Worm (Caenorhabditis elegans): ENCODE results near the gene C07A12.2.
A peak's percentile ranks its signal among the peaks of the same experiment; 100 is the strongest.

The C07A12.2 gene

DNA sequence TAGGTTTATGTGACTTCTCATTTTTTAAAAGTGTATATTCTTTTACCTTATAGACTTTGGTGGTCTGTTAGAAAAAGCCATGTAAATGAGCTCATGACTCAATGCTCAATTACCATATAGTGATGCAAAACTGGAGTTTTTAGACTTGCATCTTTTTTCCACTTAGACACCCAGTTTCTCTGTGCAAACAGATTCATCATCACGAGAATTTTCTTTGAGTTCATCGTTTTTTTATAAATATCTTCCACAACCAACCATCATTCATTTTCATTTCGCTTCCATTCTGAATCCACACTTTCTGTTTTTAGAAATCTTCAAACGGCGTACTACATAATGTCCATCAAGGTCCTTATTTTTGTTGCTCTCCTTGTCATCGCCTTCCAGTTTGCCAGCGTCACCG is at the start of gene C07A12.2:
Gene C07A12.2 (plus strand): TSS at position 301 of the 400 bp plus-strand sequence.
- no peak for TF ChIP-seq unc-130 (tag; optimal IDR thresholded peaks at IDR 0.05)
- no peak for TF ChIP-seq ceh-82 (tag; optimal IDR thresholded peaks at IDR 0.05)
- no peak for TF ChIP-seq elt-2 (tag; optimal IDR thresholded peaks at IDR 0.05)
- TF ChIP-seq pax-3 (tag; optimal IDR thresholded peaks at IDR 0.05) = no peak
- TF ChIP-seq hlh-4 (tag; optimal IDR thresholded peaks at IDR 0.05) = no peak
- TF ChIP-seq fos-1 (tag; optimal IDR thresholded peaks at IDR 0.05) = no peak
- no peak for TF ChIP-seq pag-3 (tag; optimal IDR thresholded peaks at IDR 0.05; ENCODE audit: borderline replicate concordance, insufficient read depth)

DNA sequence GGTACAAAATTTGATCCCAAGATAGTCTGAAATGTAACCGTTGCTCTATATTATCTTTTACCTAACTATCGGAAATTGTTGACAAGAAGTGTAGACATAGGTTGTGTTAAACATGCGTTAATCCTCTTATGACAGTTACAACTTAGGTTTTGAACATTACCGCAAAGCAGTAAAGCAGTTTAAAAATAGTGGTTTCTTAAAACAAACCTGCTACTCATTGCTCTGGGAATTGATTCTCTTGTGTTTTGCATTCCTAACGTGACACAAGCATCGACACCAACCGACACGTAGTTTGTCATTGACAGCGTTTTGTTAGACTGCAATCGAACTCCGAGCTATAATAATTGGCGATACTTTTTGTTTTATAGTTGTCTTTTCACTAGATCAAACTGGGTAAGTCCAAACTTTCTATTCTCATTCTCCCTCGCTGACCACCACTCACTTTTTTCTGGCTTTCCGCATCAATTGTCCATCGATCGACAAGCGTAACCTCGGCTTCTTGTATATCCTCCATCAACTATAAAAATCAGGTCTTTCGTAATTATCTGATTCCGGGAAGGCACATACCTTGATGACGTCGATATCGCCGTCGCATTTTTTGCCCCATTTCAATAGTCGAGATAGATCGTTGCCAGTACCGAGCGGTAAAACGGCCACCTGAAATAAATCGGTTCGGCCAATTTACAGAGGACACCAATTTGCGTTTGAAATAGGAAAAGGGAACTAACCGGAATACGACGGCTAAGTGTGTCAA is 48.7 kb upstream of the C07A12.2 start:
- no peak for TF ChIP-seq lin-14 (GFP tag; optimal IDR thresholded peaks at IDR 0.05)
- TF ChIP-seq nhr-20 (tag; optimal IDR thresholded peaks at IDR 0.05) = no peak
- no peak for TF ChIP-seq tbx-2 (tag; optimal IDR thresholded peaks at IDR 0.05)
- TF ChIP-seq fkh-8 (tag; optimal IDR thresholded peaks at IDR 0.05) = no peak
- TF ChIP-seq F16B12.6 (tag; optimal IDR thresholded peaks at IDR 0.05) = no peak
- peak; percentile 91 for TF ChIP-seq blmp-1 (tag; optimal IDR thresholded peaks at IDR 0.05)
- no peak for TF ChIP-seq efl-1 (optimal IDR thresholded peaks at IDR 0.05)
- TF ChIP-seq efl-1 (GFP tag; optimal IDR thresholded peaks at IDR 0.05 in 1 of 2) = peak in 1 of 2 experiments; percentile 90
- TF ChIP-seq rnt-1 (tag; optimal IDR thresholded peaks at IDR 0.05) = no peak
- no peak for TF ChIP-seq hpl-2 (GFP tag; optimal IDR thresholded peaks at IDR 0.05)
- no peak for TF ChIP-seq ama-1 (optimal IDR thresholded peaks at IDR 0.05)

DNA sequence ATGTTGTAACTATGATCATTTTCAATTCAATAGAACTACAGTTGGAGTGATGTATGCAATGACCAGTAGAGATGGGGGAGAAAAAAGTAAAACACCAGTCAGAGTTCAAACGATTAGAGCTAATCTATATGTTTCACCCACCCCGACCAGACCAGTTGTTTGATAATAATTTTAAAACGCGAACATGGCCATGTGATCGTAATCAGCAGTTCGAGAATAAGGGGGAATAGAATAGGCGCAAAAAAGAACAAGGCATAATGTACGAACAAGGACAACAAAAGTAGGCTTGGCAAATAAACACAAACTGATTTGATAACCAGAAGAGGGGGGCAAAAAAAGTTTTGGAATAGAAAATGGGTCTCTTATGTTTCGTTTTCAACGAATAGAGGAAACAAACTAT is 46.6 kb upstream of the C07A12.2 start:
- no peak for TF ChIP-seq xbp-1 (tag; optimal IDR thresholded peaks at IDR 0.05)
- peak; percentile 43 for TF ChIP-seq nhr-90 (tag; optimal IDR thresholded peaks at IDR 0.05; ENCODE audit: poor library complexity)
- no peak for TF ChIP-seq unc-62 (GFP tag; optimal IDR thresholded peaks at IDR 0.05)
- TF ChIP-seq F16B12.6 (tag; optimal IDR thresholded peaks at IDR 0.05) = no peak
- TF ChIP-seq mdl-1 (tag; optimal IDR thresholded peaks at IDR 0.05) = no peak
- no peak for TF ChIP-seq dsc-1 (tag; optimal IDR thresholded peaks at IDR 0.05)
- TF ChIP-seq pqm-1 (tag; optimal IDR thresholded peaks at IDR 0.05) = no peak
- TF ChIP-seq skn-1 (tag; optimal IDR thresholded peaks at IDR 0.05) = no peak
- TF ChIP-seq fkh-10 (GFP tag; optimal IDR thresholded peaks at IDR 0.05) = no peak
- TF ChIP-seq nhr-84 (tag; optimal IDR thresholded peaks at IDR 0.05) = no peak
- TF ChIP-seq lin-15B (tag; optimal IDR thresholded peaks at IDR 0.05) = no peak
- TF ChIP-seq nhr-71 (tag; optimal IDR thresholded peaks at IDR 0.05) = no peak
- TF ChIP-seq irx-1 (tag; optimal IDR thresholded peaks at IDR 0.05) = no peak
- peak in 1 of 6 experiments; percentile 19 for TF ChIP-seq elt-3 (tag; optimal IDR thresholded peaks at IDR 0.05)
- TF ChIP-seq ceh-63 (GFP tag; optimal IDR thresholded peaks at IDR 0.05) = no peak
- no peak for TF ChIP-seq zip-4 (GFP tag; optimal IDR thresholded peaks at IDR 0.05)
- TF ChIP-seq aha-1 (tag; optimal IDR thresholded peaks at IDR 0.05) = no peak
- TF ChIP-seq sup-37 (GFP tag; optimal IDR thresholded peaks at IDR 0.05) = no peak
- TF ChIP-seq efl-1 (optimal IDR thresholded peaks at IDR 0.05) = no peak
- TF ChIP-seq efl-1 (GFP tag; optimal IDR thresholded peaks at IDR 0.05 in 1 of 2) = peak in 1 of 2 experiments; percentile 88
- no peak for TF ChIP-seq ama-1 (optimal IDR thresholded peaks at IDR 0.05)
- TF ChIP-seq hpl-2 (GFP tag; optimal IDR thresholded peaks at IDR 0.05) = no peak
- no peak for TF ChIP-seq snpc-4 (tag; optimal IDR thresholded peaks at IDR 0.05)
- peak; percentile 51 for TF ChIP-seq elt-2 (tag; optimal IDR thresholded peaks at IDR 0.05)
- peak; percentile 33 for TF ChIP-seq nhr-20 (tag; optimal IDR thresholded peaks at IDR 0.05)
- TF ChIP-seq nhr-85 (tag) = no peak
- no peak for TF ChIP-seq hlh-4 (tag; optimal IDR thresholded peaks at IDR 0.05)
- no peak for TF ChIP-seq ces-1 (GFP tag; optimal IDR thresholded peaks at IDR 0.05)
- no peak for TF ChIP-seq hlh-17 (GFP tag; optimal IDR thresholded peaks at IDR 0.05; ENCODE audit: borderline replicate concordance)
- peak; percentile 1 for TF ChIP-seq mep-1 (tag; optimal IDR thresholded peaks at IDR 0.05)
- no peak for TF ChIP-seq ceh-88 (GFP tag; IDR thresholded peaks at IDR 0.05)
- no peak for TF ChIP-seq fkh-8 (tag; optimal IDR thresholded peaks at IDR 0.05)
- no peak for TF ChIP-seq mab-9 (GFP tag; IDR thresholded peaks at IDR 0.05)
- TF ChIP-seq nhr-237 (tag; optimal IDR thresholded peaks at IDR 0.05) = no peak
- TF ChIP-seq Y116A8C.19 (tag; optimal IDR thresholded peaks at IDR 0.05; ENCODE audit: borderline replicate concordance) = no peak
- TF ChIP-seq unc-98 (GFP tag; IDR thresholded peaks at IDR 0.05) = no peak
- TF ChIP-seq lin-35 (GFP tag; optimal IDR thresholded peaks at IDR 0.05) = peak in 1 of 2 experiments; percentile 48
- TF ChIP-seq ztf-11 (tag; optimal IDR thresholded peaks at IDR 0.05) = no peak
- no peak for TF ChIP-seq pax-3 (tag; optimal IDR thresholded peaks at IDR 0.05)
